Fruit fly (Drosophila melanogaster) whole organism, embryonic: Measurements from ENCODE around the gene wrd.

Experiments
- BtbVII ChIP-seq: fragments of 200-800 bp; sonication (Bioruptor generic); optimal IDR thresholded peaks from 3 replicates; lab custom pipeline; 2017; ENCODE audit warnings: missing biosample characterization, mild to moderate bottlenecking, missing genetic modification characterization
- CG12219 ChIP-seq: fragments of 200-800 bp; sonication (Bioruptor generic); optimal IDR thresholded peaks from 3 replicates; lab custom pipeline; 2018; ENCODE audit warnings: missing biosample characterization, mild to moderate bottlenecking, missing genetic modification characterization
- CG12769 ChIP-seq: fragments of 200-800 bp; sonication (Bioruptor generic); optimal IDR thresholded peaks from 2 replicates; lab custom pipeline; 2019; ENCODE audit warnings: missing biosample characterization, mild to moderate bottlenecking, missing genetic modification characterization, moderate library complexity
- CG15479 ChIP-seq: fragments of 200-800 bp; sonication (Bioruptor generic); optimal IDR thresholded peaks from 3 replicates; lab custom pipeline; 2019; ENCODE audit warnings: missing biosample characterization, mild to moderate bottlenecking, missing genetic modification characterization, moderate library complexity
- CG17385 ChIP-seq: fragments of 200-800 bp; sonication (Bioruptor generic); optimal IDR thresholded peaks from 3 replicates; lab custom pipeline; 2018; ENCODE audit warnings: missing biosample characterization, mild to moderate bottlenecking, missing genetic modification characterization
- CG17912 ChIP-seq: fragments of 200-800 bp; sonication (Bioruptor generic); optimal IDR thresholded peaks from 2 replicates; lab custom pipeline; 2018; ENCODE audit warnings: missing biosample characterization, mild to moderate bottlenecking, missing genetic modification characterization
- CG1792 ChIP-seq: fragments of 200-800 bp; sonication (Bioruptor generic); optimal IDR thresholded peaks from 2 replicates; lab custom pipeline; 2016; ENCODE audit warnings: missing biosample characterization, missing genetic modification characterization
- CG18476 ChIP-seq: fragments of 200-800 bp; sonication (Bioruptor generic); optimal IDR thresholded peaks from 2 replicates; lab custom pipeline; 2016; ENCODE audit warnings: missing biosample characterization, mild to moderate bottlenecking, missing genetic modification characterization
- CG18619 ChIP-seq: fragments of 200-800 bp; sonication (Bioruptor generic); optimal IDR thresholded peaks from 3 replicates; lab custom pipeline; 2017; ENCODE audit warnings: missing biosample characterization, mild to moderate bottlenecking, missing genetic modification characterization
- CG34224 ChIP-seq: fragments of 200-800 bp; sonication (Bioruptor generic); IDR thresholded peaks from 3 replicates; pipeline ENCODE4 v1.3.6; 2022; ENCODE audit warnings: missing biosample characterization, missing genetic modification characterization; ENCODE audit not compliant: partially characterized antibody
- CG34422 ChIP-seq: fragments of 200-800 bp; sonication (Bioruptor generic); IDR thresholded peaks from 3 replicates; pipeline ENCODE4 v1.3.6; 2022; ENCODE audit warnings: missing biosample characterization, missing genetic modification characterization
- CG43689 ChIP-seq: fragments of 200-800 bp; sonication (Bioruptor generic); IDR thresholded peaks from 2 replicates; pipeline ENCODE4 v1.3.6; 2022; ENCODE audit warnings: missing biosample characterization, missing genetic modification characterization
- CG4404 ChIP-seq: fragments of 200-800 bp; sonication (Bioruptor generic); IDR thresholded peaks from 2 replicates; pipeline ENCODE4 v1.3.6; 2022; ENCODE audit warnings: missing biosample characterization, missing genetic modification characterization
- CG4730 ChIP-seq: fragments of 200-800 bp; sonication (Bioruptor generic); IDR thresholded peaks from 2 replicates; pipeline ENCODE4 v1.3.6; 2022; ENCODE audit warnings: missing biosample characterization, missing genetic modification characterization
- CG5245 ChIP-seq: fragments of 200-800 bp; sonication (Bioruptor generic); optimal IDR thresholded peaks from 3 replicates; lab custom pipeline; 2016; ENCODE audit warnings: missing biosample characterization, missing genetic modification characterization
- CG6683 ChIP-seq: fragments of 200-800 bp; sonication (Bioruptor generic); optimal IDR thresholded peaks from 2 replicates; lab custom pipeline; 2017; ENCODE audit warnings: missing biosample characterization, mild to moderate bottlenecking, missing genetic modification characterization, missing genetic modification reagents
- CG7745 ChIP-seq: fragments of 200-800 bp; sonication (Bioruptor generic); optimal IDR thresholded peaks from 2 replicates; lab custom pipeline; 2018; ENCODE audit warnings: missing biosample characterization, mild to moderate bottlenecking, missing genetic modification characterization, moderate library complexity
- CG8290 ChIP-seq, 3 experiments: fragments of 200-800 bp; sonication (Bioruptor generic); optimal IDR thresholded peaks; 2 replicates each; lab custom pipeline; 2016 to 2019; ENCODE audit warnings: missing biosample characterization in 3 of 3, missing genetic modification characterization in 3 of 3, mild to moderate bottlenecking in 2 of 3, moderate library complexity in 1 of 3
- CG9437 ChIP-seq: fragments of 200-800 bp; sonication (Bioruptor generic); optimal IDR thresholded peaks from 2 replicates; lab custom pipeline; 2018; ENCODE audit warnings: missing biosample characterization, mild to moderate bottlenecking, missing genetic modification characterization
- CG9727 ChIP-seq: fragments of 200-800 bp; sonication (Bioruptor generic); optimal IDR thresholded peaks from 3 replicates; lab custom pipeline; 2017; ENCODE audit warnings: missing biosample characterization, mild to moderate bottlenecking, missing genetic modification characterization
- CoRest ChIP-seq: fragments of 200-800 bp; sonication (Bioruptor generic); optimal IDR thresholded peaks from 3 replicates; lab custom pipeline; 2018; ENCODE audit warnings: missing biosample characterization, mild to moderate bottlenecking, missing genetic modification characterization, moderate library complexity
- CrebB ChIP-seq: fragments of 200-800 bp; sonication (Bioruptor generic); optimal IDR thresholded peaks from 3 replicates; lab custom pipeline; 2018; ENCODE audit warnings: missing biosample characterization, mild to moderate bottlenecking, missing genetic modification characterization
- D ChIP-seq, 2 experiments: fragments of 200-800 bp in 1 of 2; fragments of >200 bp in 1 of 2; sonication (Bioruptor generic) in 1 of 2; optimal IDR thresholded peaks; 2 replicates in 1 of 2; 3 replicates in 1 of 2; lab custom pipeline; 2017; ENCODE audit warnings: mild to moderate bottlenecking in 1 of 2, missing biosample characterization in 1 of 2, missing genetic modification characterization in 1 of 2, missing genetic modification reagents in 1 of 2
- Ets65A ChIP-seq: fragments of 200-800 bp; sonication (Bioruptor generic); peaks from one replicate; lab custom pipeline; 2016; ENCODE audit warnings: missing biosample characterization, missing genetic modification characterization
- Gug ChIP-seq: fragments of 200-800 bp; sonication (Bioruptor generic); IDR thresholded peaks from 4 replicates; pipeline ENCODE4 v1.3.6; 2022; ENCODE audit warnings: missing biosample characterization, missing genetic modification characterization
- Hey ChIP-seq: fragments of 200-800 bp; sonication (Bioruptor generic); optimal IDR thresholded peaks from 3 replicates; lab custom pipeline; 2018; ENCODE audit warnings: missing biosample characterization, mild to moderate bottlenecking, missing genetic modification characterization
- HmgZ ChIP-seq: fragments of 200-800 bp; sonication (Bioruptor generic); optimal IDR thresholded peaks from 2 replicates; lab custom pipeline; 2018; ENCODE audit warnings: missing biosample characterization, mild to moderate bottlenecking, missing genetic modification characterization
- Med ChIP-seq: fragments of 200-800 bp; sonication (Bioruptor generic); peaks from one replicate; lab custom pipeline; 2016; ENCODE audit warnings: missing biosample characterization, missing genetic modification characterization, mild to moderate bottlenecking, inconsistent platforms, moderate library complexity
- NC2β ChIP-seq: fragments of 200-800 bp; sonication (Bioruptor generic); optimal IDR thresholded peaks from 2 replicates; lab custom pipeline; 2016; ENCODE audit warnings: missing biosample characterization, missing genetic modification characterization
- Sry-β ChIP-seq: fragments of 200-800 bp; sonication (Bioruptor generic); optimal IDR thresholded peaks from 2 replicates; lab custom pipeline; 2018; ENCODE audit warnings: missing biosample characterization, mild to moderate bottlenecking, missing genetic modification characterization, moderate library complexity
- Trl ChIP-seq, 3 experiments: fragments of >200 bp in 2 of 3; fragments of 200-800 bp in 1 of 3; sonication (Bioruptor generic) in 1 of 3; optimal IDR thresholded peaks; 2 replicates in 1 of 3; 3 replicates in 2 of 3; lab custom pipeline; 2016 to 2017; ENCODE audit warnings: missing biosample characterization in 1 of 3, missing genetic modification characterization in 1 of 3
- ato ChIP-seq: fragments of 200-800 bp; sonication (Bioruptor generic); IDR thresholded peaks from 2 replicates; pipeline ENCODE4 v1.3.6; 2022; ENCODE audit warnings: missing biosample characterization, missing genetic modification characterization; ENCODE audit not compliant: partially characterized antibody
- crp ChIP-seq, 2 experiments: fragments of 200-800 bp; sonication (Bioruptor generic); optimal IDR thresholded peaks; 2 replicates in 1 of 2; 3 replicates in 1 of 2; lab custom pipeline; 2017; ENCODE audit warnings: missing biosample characterization in 2 of 2, missing genetic modification characterization in 2 of 2, mild to moderate bottlenecking in 1 of 2, moderate library complexity in 1 of 2
- cwo ChIP-seq: fragments of 200-800 bp; sonication (Bioruptor generic); optimal IDR thresholded peaks from 3 replicates; lab custom pipeline; 2017; ENCODE audit warnings: missing biosample characterization, missing genetic modification characterization, mild to moderate bottlenecking, moderate library complexity, missing genetic modification reagents
- dmrt99B ChIP-seq: fragments of 200-800 bp; sonication (Bioruptor generic); optimal IDR thresholded peaks from 2 replicates; lab custom pipeline; 2018; ENCODE audit warnings: missing biosample characterization, mild to moderate bottlenecking, missing genetic modification characterization, moderate library complexity
- ems ChIP-seq: fragments of 200-800 bp; sonication (Bioruptor generic); optimal IDR thresholded peaks from 3 replicates; lab custom pipeline; 2016; ENCODE audit warnings: missing biosample characterization, missing genetic modification characterization
- gem ChIP-seq: fragments of 200-800 bp; sonication (Bioruptor generic); optimal IDR thresholded peaks from 2 replicates; lab custom pipeline; 2019; ENCODE audit warnings: missing biosample characterization, mild to moderate bottlenecking, missing genetic modification characterization, moderate library complexity
- hb ChIP-seq: fragments of 200-800 bp; sonication (Bioruptor generic); IDR thresholded peaks from 3 replicates; pipeline ENCODE4 v1.3.6; 2022; ENCODE audit warnings: missing biosample characterization, missing genetic modification characterization; ENCODE audit not compliant: partially characterized antibody
- jumu ChIP-seq: fragments of 200-800 bp; sonication (Bioruptor generic); optimal IDR thresholded peaks from 3 replicates; lab custom pipeline; 2016; ENCODE audit warnings: missing biosample characterization, missing genetic modification characterization
- ken ChIP-seq: fragments of 200-800 bp; sonication (Bioruptor generic); IDR thresholded peaks from 3 replicates; pipeline ENCODE4 v1.3.6; 2022; ENCODE audit warnings: missing biosample characterization, missing genetic modification characterization
- mld ChIP-seq: fragments of 200-800 bp; sonication (Bioruptor generic); IDR thresholded peaks from 3 replicates; pipeline ENCODE4 v1.3.6; 2022; ENCODE audit warnings: missing biosample characterization, missing genetic modification characterization; ENCODE audit not compliant: partially characterized antibody
- nau ChIP-seq: fragments of 200-800 bp; sonication (Bioruptor generic); optimal IDR thresholded peaks from 3 replicates; lab custom pipeline; 2017; ENCODE audit warnings: missing biosample characterization, mild to moderate bottlenecking, missing genetic modification characterization, missing genetic modification reagents
- pfk ChIP-seq: fragments of 200-800 bp; sonication (Bioruptor generic); optimal IDR thresholded peaks from 2 replicates; lab custom pipeline; 2018; ENCODE audit warnings: missing biosample characterization, mild to moderate bottlenecking, missing genetic modification characterization, moderate library complexity
- run ChIP-seq: fragments of 200-800 bp; sonication (Bioruptor generic); optimal IDR thresholded peaks from 3 replicates; lab custom pipeline; 2018; ENCODE audit warnings: missing biosample characterization, mild to moderate bottlenecking, missing genetic modification characterization
- tap ChIP-seq: fragments of 200-800 bp; optimal IDR thresholded peaks from 3 replicates; lab custom pipeline; 2019; ENCODE audit warnings: missing biosample characterization, mild to moderate bottlenecking, missing genetic modification characterization, moderate library complexity
- tgo ChIP-seq: fragments of 200-800 bp; sonication (Bioruptor generic); IDR thresholded peaks from 3 replicates; pipeline ENCODE4 v1.3.6; 2022; ENCODE audit warnings: missing biosample characterization, missing genetic modification characterization
- vnd ChIP-seq: fragments of 200-800 bp; sonication (Bioruptor generic); IDR thresholded peaks from 3 replicates; pipeline ENCODE4 v1.3.6; 2022; ENCODE audit warnings: missing biosample characterization, missing genetic modification characterization; ENCODE audit not compliant: partially characterized antibody
- zen ChIP-seq: fragments of 200-800 bp; sonication (Bioruptor generic); optimal IDR thresholded peaks from 3 replicates; lab custom pipeline; 2018; ENCODE audit warnings: missing biosample characterization, mild to moderate bottlenecking, missing genetic modification characterization, moderate library complexity

wrd gene

DNA sequence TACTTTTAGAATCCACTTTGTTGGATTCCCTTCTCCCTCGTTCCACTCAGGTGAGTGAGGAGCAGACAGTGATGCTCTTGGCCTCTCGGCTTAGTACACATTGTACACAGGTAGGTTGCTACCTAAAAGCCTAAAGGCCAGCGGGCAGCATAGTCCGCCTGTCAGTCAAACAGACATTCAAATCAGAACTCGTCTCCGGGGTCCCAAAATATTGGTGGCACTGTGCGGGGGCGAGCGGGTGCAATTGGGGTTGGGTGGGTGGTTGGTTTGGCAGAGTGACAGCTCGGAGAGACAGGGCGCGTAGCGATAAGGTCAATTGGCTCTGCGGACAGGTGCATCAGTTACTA lies 30.2 kb downstream of the wrd start:
- peak in 1 of 2 experiments; percentile 18 for TF ChIP-seq Trl (optimal IDR thresholded peaks at IDR 0.05; lab: Kevin White, UChicago)
- TF ChIP-seq Trl (GFP tag; optimal IDR thresholded peaks at IDR 0.05; lab: Kevin White, UChicago) = no peak
- no peak for TF ChIP-seq Hey
- TF ChIP-seq CG34422 (GFP tag; lab: Robert Waterston, UW) = no peak
- no peak for TF ChIP-seq cwo (GFP tag; lab: Kevin White, UChicago)
- TF ChIP-seq CoRest (tag; lab: Kevin White, UChicago) = no peak
- no peak for TF ChIP-seq pfk (GFP tag; lab: Kevin White, UChicago)
- TF ChIP-seq D (optimal IDR thresholded peaks at IDR 0.05; lab: Kevin White, UChicago) = no peak
- no peak for TF ChIP-seq D (GFP tag; optimal IDR thresholded peaks at IDR 0.05; lab: Kevin White, UChicago)
- TF ChIP-seq CG12769 (tag; lab: Kevin White, UChicago) = peak; percentile 65
- TF ChIP-seq mld (GFP tag; lab: Robert Waterston, UW) = no peak
- TF ChIP-seq HmgZ = peak; percentile 4
- no peak for TF ChIP-seq CG5245
- TF ChIP-seq crp (GFP tag; optimal IDR thresholded peaks at IDR 0.05; lab: Kevin White, UChicago) = no peak
- TF ChIP-seq CG4730 (GFP tag; lab: Robert Waterston, UW) = no peak
- TF ChIP-seq tgo (GFP tag; lab: Robert Waterston, UW) = no peak
- TF ChIP-seq CG17385 (GFP tag; lab: Kevin White, UChicago) = no peak
- TF ChIP-seq hb (GFP tag; lab: Robert Waterston, UW) = no peak
- TF ChIP-seq vnd (GFP tag; lab: Robert Waterston, UW) = no peak
- peak; percentile 55 for TF ChIP-seq Sry-β
- TF ChIP-seq Med (GFP tag; lab: Kevin White, UChicago) = peak; percentile 48
- peak; percentile 64 for TF ChIP-seq CG9437 (GFP tag; lab: Kevin White, UChicago)
- peak; percentile 19 for TF ChIP-seq Ets65A
- no peak for TF ChIP-seq CG8290 (GFP tag; optimal IDR thresholded peaks at IDR 0.05; lab: Kevin White, UChicago)
- peak in 1 of 2 experiments; percentile 44 for TF ChIP-seq CG8290 (tag; optimal IDR thresholded peaks at IDR 0.05; lab: Kevin White, UChicago)
- peak; percentile 44; the same call in 3 of the 4 replicates for TF ChIP-seq Gug

DNA sequence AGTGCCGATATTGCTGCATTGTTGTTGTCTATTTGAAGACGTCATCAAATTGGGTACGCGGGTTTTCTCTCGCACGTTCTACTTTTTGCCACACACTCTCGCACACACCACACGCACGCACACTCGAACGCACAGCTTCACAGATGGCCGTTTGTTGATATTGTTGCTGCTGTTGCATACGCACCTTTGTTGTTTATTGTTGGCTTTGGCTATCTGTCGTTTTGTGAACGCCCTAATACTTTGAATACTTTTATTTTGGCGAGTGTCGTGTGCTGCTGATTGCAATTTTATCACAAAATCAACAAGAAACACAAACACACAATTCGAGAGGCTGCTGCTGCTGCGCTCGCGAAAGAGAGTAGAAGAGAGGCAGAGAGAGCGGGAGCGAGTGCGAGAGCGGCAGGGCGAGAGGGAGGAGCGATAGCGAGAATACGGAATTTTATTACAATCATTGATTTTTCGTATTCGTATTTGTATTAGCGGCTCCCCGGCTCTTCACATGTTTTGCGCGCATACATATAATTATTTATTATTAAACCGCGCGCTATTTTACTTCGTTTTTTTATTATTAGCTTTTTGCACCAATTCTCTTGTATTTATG lies 31.1 kb downstream of the wrd start:
- TF ChIP-seq CG1792 (GFP tag; lab: Kevin White, UChicago) (peak; percentile 76), CG34224 (GFP tag; lab: Robert Waterston, UW) (no peak), CG4404 (no peak), CG7745 (tag; lab: Kevin White, UChicago) (peak; percentile 66), run (peak; percentile 5), ato (GFP tag; lab: Robert Waterston, UW) (no peak), NC2β (GFP tag; lab: Kevin White, UChicago) (peak; percentile 20), BtbVII (peak; percentile 70), CG18619 (GFP tag; lab: Kevin White, UChicago) (peak; percentile 6), CG43689 (GFP tag; lab: Robert Waterston, UW) (no peak), ken (no peak), nau (peak; percentile 72), CG9727 (GFP tag; lab: Kevin White, UChicago) (peak; percentile 70), dmrt99B (tag; lab: Kevin White, UChicago) (peak; percentile 30), ems (GFP tag; lab: Kevin White, UChicago) (peak; percentile 53), CG6683 (GFP tag; lab: Kevin White, UChicago) (peak; percentile 62), CG17912 (peak; percentile 35), gem (tag; lab: Kevin White, UChicago) (peak; percentile 41), zen (tag; lab: Kevin White, UChicago) (peak; percentile 47), CG12219 (peak; percentile 55), jumu (GFP tag; lab: Kevin White, UChicago) (peak; percentile 33), CrebB (peak; percentile 77), CG15479 (GFP tag; lab: Kevin White, UChicago) (peak; percentile 98), tap (peak; percentile 29), CG18476 (GFP tag; lab: Kevin White, UChicago) (peak; percentile 39)
